Fruit fly (Drosophila melanogaster) whole organism, embryonic: ENCODE results near the gene lilli.

ENCODE experiments used
- CG10431 ChIP-seq: fragments of 200-800 bp; sonication (Bioruptor generic); optimal IDR thresholded peaks from 3 replicates; lab custom pipeline; 2018; ENCODE audit warnings: missing biosample characterization, mild to moderate bottlenecking, missing genetic modification characterization
- CG10979 ChIP-seq: fragments of 200-800 bp; sonication (Bioruptor generic); optimal IDR thresholded peaks from 2 replicates; lab custom pipeline; 2018; ENCODE audit warnings: missing biosample characterization, mild to moderate bottlenecking, missing genetic modification characterization, moderate library complexity
- CG12659 ChIP-seq: fragments of 200-800 bp; sonication (Bioruptor generic); optimal IDR thresholded peaks from 3 replicates; lab custom pipeline; 2017; ENCODE audit warnings: mild to moderate bottlenecking, missing biosample characterization, missing genetic modification reagents, missing genetic modification characterization
- CG12942 ChIP-seq: fragments of 200-800 bp; sonication (Bioruptor generic); optimal IDR thresholded peaks from 3 replicates; lab custom pipeline; 2016; ENCODE audit warnings: missing biosample characterization, missing genetic modification characterization
- CG13296 ChIP-seq: fragments of 200-800 bp; sonication (Bioruptor generic); optimal IDR thresholded peaks from 3 replicates; lab custom pipeline; 2018; ENCODE audit warnings: missing biosample characterization, mild to moderate bottlenecking, missing genetic modification characterization
- CG13775 ChIP-seq: fragments of 200-800 bp; sonication (Bioruptor generic); optimal IDR thresholded peaks from 3 replicates; lab custom pipeline; 2017; ENCODE audit warnings: missing biosample characterization, mild to moderate bottlenecking, missing genetic modification characterization
- CG14050 ChIP-seq: fragments of 200-800 bp; sonication (Bioruptor generic); IDR thresholded peaks from 3 replicates; pipeline ENCODE4 v1.3.6; 2022; ENCODE audit warnings: missing biosample characterization, missing genetic modification characterization
- CG15601 ChIP-seq: fragments of 200-800 bp; sonication (Bioruptor generic); optimal IDR thresholded peaks from 3 replicates; lab custom pipeline; 2019; ENCODE audit warnings: missing biosample characterization, mild to moderate bottlenecking, missing genetic modification characterization, moderate library complexity
- CG17385 ChIP-seq: fragments of 200-800 bp; sonication (Bioruptor generic); optimal IDR thresholded peaks from 3 replicates; lab custom pipeline; 2018; ENCODE audit warnings: missing biosample characterization, mild to moderate bottlenecking, missing genetic modification characterization
- CG2116 ChIP-seq: fragments of 200-800 bp; sonication (Bioruptor generic); optimal IDR thresholded peaks from 3 replicates; lab custom pipeline; 2018; ENCODE audit warnings: missing biosample characterization, mild to moderate bottlenecking, missing genetic modification characterization
- CG2202 ChIP-seq: fragments of 200-800 bp; sonication (Bioruptor generic); optimal IDR thresholded peaks from 2 replicates; lab custom pipeline; 2018; ENCODE audit warnings: missing biosample characterization, mild to moderate bottlenecking, missing genetic modification characterization
- CG31388 ChIP-seq: fragments of 200-800 bp; sonication (Bioruptor generic); optimal IDR thresholded peaks from 2 replicates; lab custom pipeline; 2016; ENCODE audit warnings: missing biosample characterization, missing genetic modification characterization
- CG33557 ChIP-seq: fragments of 200-800 bp; sonication (Bioruptor generic); optimal IDR thresholded peaks from 2 replicates; lab custom pipeline; 2019; ENCODE audit warnings: missing biosample characterization, mild to moderate bottlenecking, missing genetic modification characterization, moderate library complexity
- CG3407 ChIP-seq: fragments of 200-800 bp; sonication (Bioruptor generic); optimal IDR thresholded peaks from 2 replicates; lab custom pipeline; 2018; ENCODE audit warnings: missing biosample characterization, mild to moderate bottlenecking, missing genetic modification characterization
- CG3726 ChIP-seq: fragments of 200-800 bp; sonication (Bioruptor generic); IDR thresholded peaks from 3 replicates; pipeline ENCODE4, ENCODE4 v1.3.6; 2022; ENCODE audit warnings: missing biosample characterization, missing genetic modification characterization
- CG4360 ChIP-seq: fragments of 200-800 bp; sonication (Bioruptor generic); IDR thresholded peaks from 2 replicates; pipeline ENCODE4 v1.3.6; 2022; ENCODE audit warnings: missing biosample characterization, missing genetic modification characterization
- CG4404 ChIP-seq: fragments of 200-800 bp; sonication (Bioruptor generic); IDR thresholded peaks from 2 replicates; pipeline ENCODE4 v1.3.6; 2022; ENCODE audit warnings: missing biosample characterization, missing genetic modification characterization
- CG6791 ChIP-seq: fragments of 200-800 bp; sonication (Bioruptor generic); IDR thresholded peaks from 3 replicates; pipeline ENCODE4 v1.3.6; 2022; ENCODE audit warnings: missing biosample characterization, missing genetic modification characterization; ENCODE audit not compliant: partially characterized antibody
- CG6813 ChIP-seq: fragments of 200-800 bp; sonication (Bioruptor generic); optimal IDR thresholded peaks from 2 replicates; lab custom pipeline; 2017; ENCODE audit warnings: missing biosample characterization, missing genetic modification characterization, mild to moderate bottlenecking, moderate library complexity, missing genetic modification reagents
- CG8281 ChIP-seq: fragments of 200-800 bp; sonication (Bioruptor generic); optimal IDR thresholded peaks from 2 replicates; lab custom pipeline; 2018; ENCODE audit warnings: missing biosample characterization, mild to moderate bottlenecking, missing genetic modification characterization, moderate library complexity
- CG8388 ChIP-seq: fragments of 200-800 bp; sonication (Bioruptor generic); optimal IDR thresholded peaks from 2 replicates; lab custom pipeline; 2019; ENCODE audit warnings: missing biosample characterization, mild to moderate bottlenecking, missing genetic modification characterization, moderate library complexity
- CG8478 ChIP-seq: fragments of >200 bp; optimal IDR thresholded peaks from 2 replicates; lab custom pipeline; 2018
- CG9727 ChIP-seq: fragments of 200-800 bp; sonication (Bioruptor generic); optimal IDR thresholded peaks from 3 replicates; lab custom pipeline; 2017; ENCODE audit warnings: missing biosample characterization, mild to moderate bottlenecking, missing genetic modification characterization
- CG9817 ChIP-seq: fragments of 200-800 bp; sonication (Bioruptor generic); optimal IDR thresholded peaks from 2 replicates; lab custom pipeline; 2018; ENCODE audit warnings: missing biosample characterization, mild to moderate bottlenecking, missing genetic modification characterization, moderate library complexity
- CG9876 ChIP-seq: fragments of 200-800 bp; sonication (Bioruptor generic); optimal IDR thresholded peaks from 2 replicates; lab custom pipeline; 2016; ENCODE audit warnings: missing biosample characterization, missing genetic modification characterization
- Elba2 ChIP-seq: fragments of 200-800 bp; sonication (Bioruptor generic); optimal IDR thresholded peaks from 3 replicates; lab custom pipeline; 2016; ENCODE audit warnings: missing biosample characterization, missing genetic modification characterization
- Ets97D ChIP-seq: fragments of 200-800 bp; sonication (Bioruptor generic); optimal IDR thresholded peaks from 3 replicates; lab custom pipeline; 2016; ENCODE audit warnings: missing biosample characterization, missing genetic modification characterization
- GATAe ChIP-seq: fragments of 200-800 bp; sonication (Bioruptor generic); conservative IDR thresholded peaks from 2 replicates; pipeline ENCODE4 v1.3.6; 2022; ENCODE audit warnings: missing biosample characterization, missing genetic modification characterization
- HLHmδ ChIP-seq: fragments of 200-800 bp; sonication (Bioruptor generic); optimal IDR thresholded peaks from 2 replicates; lab custom pipeline; 2018; ENCODE audit warnings: missing biosample characterization, mild to moderate bottlenecking, missing genetic modification characterization, moderate library complexity
- MTF-1 ChIP-seq: fragments of 200-800 bp; sonication (Bioruptor generic); optimal IDR thresholded peaks from 2 replicates; lab custom pipeline; 2018; ENCODE audit warnings: missing biosample characterization, mild to moderate bottlenecking, missing genetic modification characterization, borderline replicate concordance
- Mad ChIP-seq: fragments of 200-800 bp; sonication (Bioruptor generic); optimal IDR thresholded peaks from 2 replicates; lab custom pipeline; 2016; ENCODE audit warnings: missing biosample characterization, missing genetic modification characterization
- Meics ChIP-seq: fragments of 200-800 bp; sonication (Bioruptor generic); optimal IDR thresholded peaks from 2 replicates; lab custom pipeline; 2017; ENCODE audit warnings: missing biosample characterization, mild to moderate bottlenecking, missing genetic modification characterization
- Nf-YA ChIP-seq: fragments of 200-800 bp; sonication (Bioruptor generic); IDR thresholded peaks from 2 replicates; pipeline ENCODE4 v1.3.6; 2022; ENCODE audit warnings: missing biosample characterization, missing genetic modification characterization
- Pdp1 ChIP-seq, 2 experiments: fragments of 200-800 bp; sonication (Bioruptor generic); optimal IDR thresholded peaks; 3 replicates each; lab custom pipeline; 2016; ENCODE audit warnings: missing biosample characterization in 2 of 2, missing genetic modification characterization in 2 of 2, mild to moderate bottlenecking in 1 of 2, moderate library complexity in 1 of 2
- Sin3A ChIP-seq: fragments of >200 bp; optimal IDR thresholded peaks from 2 replicates; lab custom pipeline; 2018
- Usf ChIP-seq: fragments of 200-800 bp; sonication (Bioruptor generic); optimal IDR thresholded peaks from 2 replicates; lab custom pipeline; 2017; ENCODE audit warnings: missing genotype, missing biosample characterization, missing genetic modification characterization
- ac ChIP-seq: fragments of 200-800 bp; sonication (Bioruptor generic); optimal IDR thresholded peaks from 3 replicates; lab custom pipeline; 2017; ENCODE audit warnings: missing biosample characterization, mild to moderate bottlenecking, missing genetic modification characterization
- btn ChIP-seq: fragments of 200-800 bp; sonication (Bioruptor generic); optimal IDR thresholded peaks from 2 replicates; lab custom pipeline; 2016; ENCODE audit warnings: missing biosample characterization, missing genetic modification characterization
- caup ChIP-seq: fragments of 200-800 bp; sonication (Bioruptor generic); optimal IDR thresholded peaks from 3 replicates; lab custom pipeline; 2017; ENCODE audit warnings: missing biosample characterization, mild to moderate bottlenecking, missing genetic modification characterization, moderate library complexity; ENCODE audit not compliant: severe bottlenecking
- cg ChIP-seq: fragments of 200-800 bp; sonication (Bioruptor generic); optimal IDR thresholded peaks from 3 replicates; lab custom pipeline; 2019; ENCODE audit warnings: missing biosample characterization, mild to moderate bottlenecking, missing genetic modification characterization, moderate library complexity
- emc ChIP-seq: fragments of 200-800 bp; sonication (Bioruptor generic); optimal IDR thresholded peaks from 2 replicates; lab custom pipeline; 2016; ENCODE audit warnings: missing biosample characterization, missing genetic modification characterization
- gcm2 ChIP-seq: fragments of 200-800 bp; sonication (Bioruptor generic); optimal IDR thresholded peaks from 2 replicates; lab custom pipeline; 2016; ENCODE audit warnings: missing biosample characterization, missing genetic modification characterization
- nerfin-1 ChIP-seq: fragments of 200-800 bp; sonication (Bioruptor generic); optimal IDR thresholded peaks from 3 replicates; lab custom pipeline; 2019; ENCODE audit warnings: missing biosample characterization, mild to moderate bottlenecking, missing genetic modification characterization, moderate library complexity
- p53 ChIP-seq: fragments of 200-800 bp; sonication (Bioruptor generic); optimal IDR thresholded peaks from 2 replicates; lab custom pipeline; 2016; ENCODE audit warnings: missing biosample characterization, missing genetic modification characterization
- pfk ChIP-seq: fragments of 200-800 bp; sonication (Bioruptor generic); optimal IDR thresholded peaks from 2 replicates; lab custom pipeline; 2018; ENCODE audit warnings: missing biosample characterization, mild to moderate bottlenecking, missing genetic modification characterization, moderate library complexity
- prd ChIP-seq, 3 experiments: fragments of >200 bp in 2 of 3; fragments of 200-800 bp in 1 of 3; sonication (Bioruptor generic) in 1 of 3; optimal IDR thresholded peaks in 2 of 3; IDR thresholded peaks in 1 of 3; 2 replicates in 2 of 3; 3 replicates in 1 of 3; pipeline versions ENCODE4 v1.3.6 to Lab custom; 2017 to 2022; ENCODE audit warnings: missing biosample characterization in 1 of 3, missing genetic modification characterization in 1 of 3
- shn ChIP-seq: fragments of 200-800 bp; sonication (Bioruptor generic); optimal IDR thresholded peaks from 3 replicates; lab custom pipeline; 2016; ENCODE audit warnings: missing biosample characterization, missing genetic modification characterization
- sim ChIP-seq: fragments of 200-800 bp; sonication (Bioruptor generic); IDR thresholded peaks from 2 replicates; pipeline ENCODE4 v1.3.6; 2022; ENCODE audit warnings: missing biosample characterization, missing genetic modification characterization
- twi ChIP-seq: fragments of 200-800 bp; optimal IDR thresholded peaks from 2 replicates; lab custom pipeline; 2019; ENCODE audit warnings: missing biosample characterization, mild to moderate bottlenecking, missing genetic modification characterization, moderate library complexity
- wek ChIP-seq: fragments of 200-800 bp; sonication (Bioruptor generic); optimal IDR thresholded peaks from 3 replicates; lab custom pipeline; 2018; ENCODE audit warnings: missing biosample characterization, mild to moderate bottlenecking, missing genetic modification characterization, moderate library complexity

The lilli gene

dm6 chr2L:2966917-2967316 is 81.2 kb downstream of the lilli start (continued):
- TF ChIP-seq CG6791 (GFP tag; lab: Robert Waterston, UW) (no peak), CG3407 (GFP tag; lab: Kevin White, UChicago) (peak; percentile 4), CG13296 (GFP tag; lab: Kevin White, UChicago) (no peak), CG9876 (peak; percentile 9), CG3726 (GFP tag; lab: Robert Waterston, UW) (peak; percentile 63; the same call in 1 of the 3 replicates), btn (GFP tag; lab: Kevin White, UChicago) (no peak), CG4404 (GFP tag; lab: Robert Waterston, UW) (no peak), wek (GFP tag; lab: Kevin White, UChicago) (no peak), CG9727 (GFP tag; lab: Kevin White, UChicago) (peak; percentile 49), HLHmδ (GFP tag; lab: Kevin White, UChicago) (peak; percentile 74), gcm2 (GFP tag; lab: Kevin White, UChicago) (no peak), emc (GFP tag; lab: Kevin White, UChicago) (no peak), CG8388 (GFP tag; lab: Kevin White, UChicago) (peak; percentile 1), CG4360 (GFP tag; lab: Robert Waterston, UW) (no peak), CG2202 (tag; lab: Kevin White, UChicago) (peak; percentile 17), MTF-1 (GFP tag; lab: Kevin White, UChicago) (peak; percentile 47), CG13775 (GFP tag; lab: Kevin White, UChicago) (peak; percentile 15), CG6813 (GFP tag; lab: Kevin White, UChicago) (no peak), CG12942 (GFP tag; lab: Kevin White, UChicago) (no peak), nerfin-1 (no peak), Pdp1 (GFP tag; optimal IDR thresholded peaks at IDR 0.05; lab: Kevin White, UChicago) (no peak), Usf (GFP tag; lab: Kevin White, UChicago) (no peak), CG15601 (tag; lab: Kevin White, UChicago) (no peak), CG14050 (GFP tag; lab: Robert Waterston, UW) (no peak), pfk (no peak), prd (optimal IDR thresholded peaks at IDR 0.05; lab: Kevin White, UChicago) (no peak), prd (GFP tag; IDR thresholded peaks at IDR 0.05; lab: Robert Waterston, UW) (no peak), CG8478 (no peak), shn (GFP tag; lab: Kevin White, UChicago) (no peak), CG31388 (GFP tag; lab: Kevin White, UChicago) (no peak), Ets97D (GFP tag; lab: Kevin White, UChicago) (peak; percentile 91), Nf-YA (GFP tag; lab: Robert Waterston, UW) (no peak), caup (GFP tag; lab: Kevin White, UChicago) (no peak), cg (GFP tag; lab: Kevin White, UChicago) (no peak), ac (GFP tag; lab: Kevin White, UChicago) (peak; percentile 80), GATAe (no peak), p53 (GFP tag; lab: Kevin White, UChicago) (peak; percentile 6), CG12659 (GFP tag; lab: Kevin White, UChicago) (no peak), CG10979 (tag; lab: Kevin White, UChicago) (peak; percentile 46), sim (GFP tag; lab: Robert Waterston, UW) (peak; percentile 38; the same call in 1 of the 2 replicates), CG9817 (tag; lab: Kevin White, UChicago) (no peak), CG17385 (GFP tag; lab: Kevin White, UChicago) (peak; percentile 9), Mad (GFP tag; lab: Kevin White, UChicago) (no peak), CG10431 (GFP tag; lab: Kevin White, UChicago) (peak; percentile 13), CG2116 (peak; percentile 86), twi (peak; percentile 13), Sin3A (no peak), Meics (no peak), CG8281 (tag; lab: Kevin White, UChicago) (no peak), CG33557 (GFP tag; lab: Kevin White, UChicago) (peak; percentile 74), Elba2 (peak; percentile 21)
